Worm (Caenorhabditis elegans) whole organism, L4/young adult: ENCODE results near the gene irld-3.

Experiments used
- W03F9.2 ChIP-seq: fragments of 150-350 bp; optimal IDR thresholded peaks from 2 replicates; lab custom pipeline; 2014; ENCODE audit warnings: missing biosample characterization, missing genetic modification characterization
- dao-5 ChIP-seq: sonication (generic microtip); optimal IDR thresholded peaks from 2 replicates; lab custom pipeline; 2016; ENCODE audit warnings: missing genotype, missing genetic modification characterization, moderate library complexity, missing compliant biosample characterization
- him-1 ChIP-seq: sonication (generic microtip); optimal IDR thresholded peaks from 2 replicates; lab custom pipeline; 2016; ENCODE audit warnings: missing genotype, missing genetic modification reagents, missing genetic modification characterization, missing compliant biosample characterization

DNA sequence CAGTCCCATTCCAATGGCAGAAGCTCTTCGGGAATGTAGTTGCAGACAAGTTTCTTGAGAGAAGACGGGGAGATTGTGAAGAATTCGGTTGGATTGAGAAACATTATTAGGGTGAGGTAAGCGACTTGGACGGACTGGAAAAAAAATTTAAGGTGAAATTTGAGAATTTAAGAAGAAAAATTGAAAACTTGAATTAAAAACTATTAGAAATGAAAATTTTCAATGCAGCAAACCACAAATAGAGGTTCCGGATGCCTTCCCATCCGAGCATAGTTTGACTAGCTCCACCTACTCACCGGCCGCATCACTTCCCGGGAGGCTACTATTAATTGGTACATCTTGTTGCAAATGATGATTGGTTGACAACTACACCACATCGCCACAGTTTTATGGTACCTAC is 24.6 kb downstream of the irld-3 start, which contains the start of gene Y73C8C.8:
- TF ChIP-seq W03F9.2 (tag; lab: Kevin White, UChicago) (no peak), dao-5 (tag; lab: Kevin White, UChicago) (no peak), him-1 (tag; lab: Kevin White, UChicago) (no peak)
